Fruit fly (Drosophila melanogaster) whole organism, prepupa: ENCODE results near the gene Rab5.
A peak's percentile ranks its signal among the peaks of the same experiment; 100 is the strongest.

ENCODE experiments used
- CG11762 ChIP-seq: fragments of 200-800 bp; sonication (Bioruptor generic); optimal IDR thresholded peaks from 3 replicates; lab custom pipeline; 2016; ENCODE audit warnings: missing biosample characterization, missing genetic modification characterization; ENCODE audit not compliant: insufficient read depth
- CG11902 ChIP-seq: fragments of 200-800 bp; sonication (Bioruptor generic); optimal IDR thresholded peaks from 3 replicates; lab custom pipeline; 2016; ENCODE audit warnings: missing biosample characterization, missing genetic modification characterization
- CG7368 ChIP-seq: fragments of 200-800 bp; sonication (Bioruptor generic); optimal IDR thresholded peaks from 3 replicates; lab custom pipeline; 2016; ENCODE audit warnings: missing biosample characterization, missing genetic modification characterization
- CG8119 ChIP-seq: fragments of 200-800 bp; sonication (Bioruptor generic); IDR thresholded peaks from 3 replicates; pipeline ENCODE4 v1.3.6; 2022; ENCODE audit warnings: missing biosample characterization, missing genetic modification characterization
- Hr4 ChIP-seq: fragments of 200-800 bp; sonication (Bioruptor generic); optimal IDR thresholded peaks from 3 replicates; lab custom pipeline; 2016; ENCODE audit warnings: missing biosample characterization, missing genetic modification characterization
- Met ChIP-seq: fragments of 200-800 bp; sonication (Bioruptor generic); optimal IDR thresholded peaks from 3 replicates; lab custom pipeline; 2016; ENCODE audit warnings: missing biosample characterization, missing genetic modification characterization
- lz ChIP-seq: fragments of 200-800 bp; sonication (Bioruptor generic); optimal IDR thresholded peaks from 3 replicates; lab custom pipeline; 2016; ENCODE audit warnings: missing biosample characterization, missing genetic modification characterization
- svp ChIP-seq: fragments of 200-800 bp; sonication (Bioruptor generic); peaks from one replicate; lab custom pipeline; 2016; ENCODE audit warnings: missing biosample characterization, missing genetic modification characterization
- topi ChIP-seq: fragments of 200-800 bp; sonication (Bioruptor generic); optimal IDR thresholded peaks from 3 replicates; lab custom pipeline; 2016; ENCODE audit warnings: missing biosample characterization, missing genetic modification characterization

dm6 chr2L:2361893-2362807 is 2.9 kb downstream of the Rab5 start:
- TF ChIP-seq svp (GFP tag; lab: Kevin White, UChicago) (peak; percentile 71), Met (no peak), topi (GFP tag; lab: Kevin White, UChicago) (no peak), Hr4 (GFP tag; lab: Kevin White, UChicago) (no peak), CG8119 (GFP tag; lab: Robert Waterston, UW) (no peak), CG7368 (GFP tag; lab: Kevin White, UChicago) (no peak), CG11902 (GFP tag; lab: Kevin White, UChicago) (no peak), CG11762 (no peak), lz (GFP tag; lab: Kevin White, UChicago) (no peak)
